Fruit fly (Drosophila melanogaster) whole organism, embryonic: ENCODE results near the gene stumps.

Experiments
- CG10959 ChIP-seq: fragments of 200-800 bp; sonication (Bioruptor generic); IDR thresholded peaks from 2 replicates; pipeline ENCODE4 v1.3.6; 2022; ENCODE audit warnings: missing biosample characterization, missing genetic modification characterization
- CG11093 ChIP-seq: fragments of 200-800 bp; sonication (Bioruptor generic); IDR thresholded peaks from 3 replicates; pipeline ENCODE4 v1.3.6; 2022; ENCODE audit warnings: missing biosample characterization, missing genetic modification characterization
- CG12744 ChIP-seq: fragments of 200-800 bp; sonication (Bioruptor generic); optimal IDR thresholded peaks from 2 replicates; lab custom pipeline; 2016; ENCODE audit warnings: missing biosample characterization, missing genetic modification characterization
- CG13296 ChIP-seq: fragments of 200-800 bp; sonication (Bioruptor generic); optimal IDR thresholded peaks from 3 replicates; lab custom pipeline; 2018; ENCODE audit warnings: missing biosample characterization, mild to moderate bottlenecking, missing genetic modification characterization
- CG14667 ChIP-seq: fragments of 200-800 bp; sonication (Bioruptor generic); IDR thresholded peaks from 2 replicates; pipeline ENCODE4 v1.3.6; 2022; ENCODE audit warnings: missing biosample characterization, missing genetic modification characterization
- CG15011 ChIP-seq: fragments of 200-800 bp; sonication (Bioruptor generic); optimal IDR thresholded peaks from 3 replicates; lab custom pipeline; 2018; ENCODE audit warnings: missing biosample characterization, mild to moderate bottlenecking, missing genetic modification characterization
- CG16815 ChIP-seq: fragments of 200-800 bp; sonication (Bioruptor generic); optimal IDR thresholded peaks from 3 replicates; lab custom pipeline; 2017; ENCODE audit warnings: missing biosample characterization, mild to moderate bottlenecking, missing genetic modification characterization
- CG16863 ChIP-seq: fragments of 200-800 bp; sonication (Bioruptor generic); optimal IDR thresholded peaks from 3 replicates; lab custom pipeline; 2016; ENCODE audit warnings: missing biosample characterization, missing genetic modification characterization
- CG1792 ChIP-seq: fragments of 200-800 bp; sonication (Bioruptor generic); optimal IDR thresholded peaks from 2 replicates; lab custom pipeline; 2016; ENCODE audit warnings: missing biosample characterization, missing genetic modification characterization
- CG2120 ChIP-seq: fragments of 200-800 bp; sonication (Bioruptor generic); optimal IDR thresholded peaks from 3 replicates; lab custom pipeline; 2016; ENCODE audit warnings: missing biosample characterization, missing genetic modification characterization
- CG2129 ChIP-seq: fragments of 200-800 bp; sonication (Bioruptor generic); IDR thresholded peaks from 2 replicates; pipeline ENCODE4 v1.3.6; 2022; ENCODE audit warnings: missing biosample characterization, missing genetic modification characterization; ENCODE audit not compliant: partially characterized antibody
- CG2712 ChIP-seq: fragments of 200-800 bp; optimal IDR thresholded peaks from 3 replicates; lab custom pipeline; 2019; ENCODE audit warnings: missing biosample characterization, mild to moderate bottlenecking, missing genetic modification characterization, moderate library complexity
- CG30403 ChIP-seq: fragments of 200-800 bp; sonication (Bioruptor generic); optimal IDR thresholded peaks from 3 replicates; lab custom pipeline; 2016; ENCODE audit warnings: missing biosample characterization, missing genetic modification characterization
- CG3163 ChIP-seq: fragments of 200-800 bp; sonication (Bioruptor generic); optimal IDR thresholded peaks from 3 replicates; lab custom pipeline; 2016; ENCODE audit warnings: missing biosample characterization, missing genetic modification characterization
- CG32532 ChIP-seq: fragments of 200-800 bp; sonication (Bioruptor generic); IDR thresholded peaks from 2 replicates; pipeline ENCODE4 v1.3.6; 2022; ENCODE audit warnings: missing biosample characterization, missing genetic modification characterization
- CG33557 ChIP-seq: fragments of 200-800 bp; sonication (Bioruptor generic); optimal IDR thresholded peaks from 2 replicates; lab custom pipeline; 2019; ENCODE audit warnings: missing biosample characterization, mild to moderate bottlenecking, missing genetic modification characterization, moderate library complexity
- CG3838 ChIP-seq: fragments of 200-800 bp; sonication (Bioruptor generic); optimal IDR thresholded peaks from 3 replicates; lab custom pipeline; 2016; ENCODE audit warnings: missing biosample characterization, missing genetic modification characterization
- CG4282 ChIP-seq: fragments of 200-800 bp; sonication (Bioruptor generic); optimal IDR thresholded peaks from 2 replicates; lab custom pipeline; 2016; ENCODE audit warnings: missing biosample characterization, missing genetic modification characterization
- CG4328 ChIP-seq: fragments of 200-800 bp; sonication (Bioruptor generic); optimal IDR thresholded peaks from 3 replicates; lab custom pipeline; 2017; ENCODE audit warnings: missing biosample characterization, missing genetic modification reagents, missing genetic modification characterization
- CG6765 ChIP-seq: fragments of 200-800 bp; sonication (Bioruptor generic); optimal IDR thresholded peaks from 3 replicates; lab custom pipeline; 2017; ENCODE audit warnings: missing biosample characterization, mild to moderate bottlenecking, missing genetic modification characterization
- CG7357 ChIP-seq: fragments of 200-800 bp; sonication (Bioruptor generic); IDR thresholded peaks from 3 replicates; pipeline ENCODE4 v1.3.6; 2022; ENCODE audit warnings: missing biosample characterization, missing genetic modification characterization
- CG8281 ChIP-seq: fragments of 200-800 bp; sonication (Bioruptor generic); optimal IDR thresholded peaks from 2 replicates; lab custom pipeline; 2018; ENCODE audit warnings: missing biosample characterization, mild to moderate bottlenecking, missing genetic modification characterization, moderate library complexity
- CG8924 ChIP-seq: fragments of 200-800 bp; optimal IDR thresholded peaks from 3 replicates; lab custom pipeline; 2019; ENCODE audit warnings: missing biosample characterization, mild to moderate bottlenecking, missing genetic modification characterization, moderate library complexity
- CG8944 ChIP-seq: fragments of 200-800 bp; sonication (Bioruptor generic); optimal IDR thresholded peaks from 3 replicates; lab custom pipeline; 2016; ENCODE audit warnings: missing biosample characterization, missing genetic modification characterization
- CG9727 ChIP-seq: fragments of 200-800 bp; sonication (Bioruptor generic); optimal IDR thresholded peaks from 3 replicates; lab custom pipeline; 2017; ENCODE audit warnings: missing biosample characterization, mild to moderate bottlenecking, missing genetic modification characterization
- Dbx ChIP-seq: fragments of 200-800 bp; sonication (Bioruptor generic); IDR thresholded peaks from 3 replicates; pipeline ENCODE4 v1.3.6; 2022; ENCODE audit warnings: missing biosample characterization, missing genetic modification characterization
- Dll ChIP-seq: fragments of 200-800 bp; sonication (Bioruptor generic); IDR thresholded peaks from 4 replicates; pipeline ENCODE4 v1.3.6; 2022; ENCODE audit warnings: missing biosample characterization, missing genetic modification characterization; ENCODE audit not compliant: partially characterized antibody
- Elba2 ChIP-seq: fragments of 200-800 bp; sonication (Bioruptor generic); optimal IDR thresholded peaks from 3 replicates; lab custom pipeline; 2016; ENCODE audit warnings: missing biosample characterization, missing genetic modification characterization
- Hey ChIP-seq: fragments of 200-800 bp; sonication (Bioruptor generic); optimal IDR thresholded peaks from 3 replicates; lab custom pipeline; 2018; ENCODE audit warnings: missing biosample characterization, mild to moderate bottlenecking, missing genetic modification characterization
- Jarid2 ChIP-seq: fragments of 200-800 bp; sonication (Bioruptor generic); optimal IDR thresholded peaks from 3 replicates; lab custom pipeline; 2017; ENCODE audit warnings: mild to moderate bottlenecking, missing biosample characterization, missing genetic modification reagents, missing genetic modification characterization
- Lhr ChIP-seq: fragments of 200-800 bp; sonication (Bioruptor generic); optimal IDR thresholded peaks from 3 replicates; lab custom pipeline; 2017; ENCODE audit warnings: mild to moderate bottlenecking, missing biosample characterization, missing genetic modification reagents, missing genetic modification characterization
- Mrtf ChIP-seq: fragments of 200-800 bp; sonication (Bioruptor generic); IDR thresholded peaks from 3 replicates; pipeline ENCODE4 v1.3.6; 2022; ENCODE audit warnings: missing biosample characterization, missing genetic modification characterization
- Sox100B ChIP-seq: fragments of 200-800 bp; sonication (Bioruptor generic); optimal IDR thresholded peaks from 3 replicates; lab custom pipeline; 2018; ENCODE audit warnings: missing biosample characterization, mild to moderate bottlenecking, missing genetic modification characterization
- ato ChIP-seq: fragments of 200-800 bp; sonication (Bioruptor generic); IDR thresholded peaks from 2 replicates; pipeline ENCODE4 v1.3.6; 2022; ENCODE audit warnings: missing biosample characterization, missing genetic modification characterization; ENCODE audit not compliant: partially characterized antibody
- disco-r ChIP-seq: fragments of 200-800 bp; sonication (Bioruptor generic); optimal IDR thresholded peaks from 2 replicates; lab custom pipeline; 2016; ENCODE audit warnings: missing biosample characterization, missing genetic modification characterization
- dpn ChIP-seq, 2 experiments: fragments of 200-800 bp; sonication (Bioruptor generic); optimal IDR thresholded peaks; 3 replicates each; lab custom pipeline; 2016; ENCODE audit warnings: missing biosample characterization in 2 of 2, missing genetic modification characterization in 2 of 2
- dysf ChIP-seq: fragments of 200-800 bp; sonication (Bioruptor generic); IDR thresholded peaks from 3 replicates; pipeline ENCODE4 v1.3.6; 2022; ENCODE audit warnings: missing biosample characterization, missing genetic modification characterization
- ftz-f1 ChIP-seq: fragments of 200-800 bp; sonication (Bioruptor generic); optimal IDR thresholded peaks from 2 replicates; lab custom pipeline; 2016; ENCODE audit warnings: missing biosample characterization, missing genetic modification characterization
- gt ChIP-seq: fragments of 200-800 bp; sonication (Bioruptor generic); IDR thresholded peaks from 2 replicates; pipeline ENCODE4 v1.3.6; 2022; ENCODE audit warnings: missing biosample characterization, missing genetic modification characterization
- klu ChIP-seq: fragments of 200-800 bp; sonication (Bioruptor generic); IDR thresholded peaks from 2 replicates; pipeline ENCODE4 v1.3.6; 2022; ENCODE audit warnings: missing biosample characterization, missing genetic modification characterization
- knrl ChIP-seq: fragments of 200-800 bp; sonication (Bioruptor generic); IDR thresholded peaks from 3 replicates; pipeline ENCODE4 v1.3.6; 2022; ENCODE audit warnings: missing biosample characterization, missing genetic modification characterization; ENCODE audit not compliant: partially characterized antibody
- onecut ChIP-seq: fragments of 200-800 bp; sonication (Bioruptor generic); IDR thresholded peaks from 2 replicates; pipeline ENCODE4 v1.3.6; 2022; ENCODE audit warnings: missing biosample characterization, missing genetic modification characterization
- phol ChIP-seq: fragments of 200-800 bp; sonication (Bioruptor generic); optimal IDR thresholded peaks from 3 replicates; lab custom pipeline; 2018; ENCODE audit warnings: missing biosample characterization, mild to moderate bottlenecking, missing genetic modification characterization, moderate library complexity
- psq ChIP-seq: fragments of 200-800 bp; sonication (Bioruptor generic); optimal IDR thresholded peaks from 2 replicates; lab custom pipeline; 2017; ENCODE audit warnings: missing biosample characterization, missing genetic modification characterization
- sens-2 ChIP-seq: fragments of 200-800 bp; sonication (Bioruptor generic); IDR thresholded peaks from 2 replicates; pipeline ENCODE4 v1.3.6; 2022; ENCODE audit warnings: missing biosample characterization, missing genetic modification characterization
- tgo ChIP-seq: fragments of 200-800 bp; sonication (Bioruptor generic); IDR thresholded peaks from 3 replicates; pipeline ENCODE4 v1.3.6; 2022; ENCODE audit warnings: missing biosample characterization, missing genetic modification characterization
- trem ChIP-seq: fragments of 200-800 bp; optimal IDR thresholded peaks from 3 replicates; lab custom pipeline; 2019; ENCODE audit warnings: missing biosample characterization, mild to moderate bottlenecking, missing genetic modification characterization, moderate library complexity
- vvl ChIP-seq: fragments of 200-800 bp; sonication (Bioruptor generic); IDR thresholded peaks from 2 replicates; pipeline ENCODE4 v1.3.6; 2022; ENCODE audit warnings: missing biosample characterization, missing genetic modification characterization
- zf30C ChIP-seq: fragments of 200-800 bp; sonication (Bioruptor generic); optimal IDR thresholded peaks from 3 replicates; lab custom pipeline; 2018; ENCODE audit warnings: missing biosample characterization, mild to moderate bottlenecking, missing genetic modification characterization

The stumps gene

DNA sequence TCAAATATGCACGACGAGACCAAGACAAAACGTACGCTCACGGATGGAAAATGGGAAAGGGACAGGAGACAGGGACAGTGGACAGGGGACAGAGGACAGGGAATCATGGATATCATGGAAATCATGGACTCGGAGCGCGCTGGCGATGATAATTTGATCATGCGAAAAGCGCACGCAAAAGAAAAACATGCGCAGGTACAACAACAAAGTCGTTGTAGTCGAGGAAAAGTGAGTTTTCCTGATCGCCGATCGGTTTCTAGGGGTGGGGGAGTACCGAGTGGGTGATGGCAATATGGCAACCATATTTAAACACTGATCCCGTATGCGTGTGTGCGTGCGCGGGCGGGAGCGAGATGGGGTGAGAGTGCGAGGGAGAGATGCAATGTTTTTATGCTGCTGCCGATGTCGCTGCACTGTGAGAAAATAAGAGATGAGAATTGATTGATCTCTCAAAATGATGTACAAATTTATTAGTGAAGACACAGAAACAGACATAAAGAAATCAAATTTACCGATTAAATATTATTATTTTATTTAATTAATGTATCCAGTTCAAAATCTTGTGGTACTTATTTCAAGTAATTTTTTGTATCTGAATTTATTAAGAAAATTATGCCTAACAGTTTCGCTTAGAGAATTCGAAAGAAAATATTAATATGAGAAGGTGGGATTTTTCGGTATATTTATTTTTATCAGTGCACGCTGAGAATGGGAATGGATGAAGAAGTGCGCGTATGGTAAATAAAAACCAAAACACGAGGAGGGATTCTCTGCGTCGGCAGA lies 13.9 kb downstream of the stumps start (continued):
- TF ChIP-seq vvl (peak; percentile 73), CG2129 (GFP tag; lab: Robert Waterston, UW) (no peak), dysf (peak; percentile 66; the same call in 2 of the 3 replicates), disco-r (GFP tag; lab: Kevin White, UChicago) (no peak), Lhr (GFP tag; lab: Kevin White, UChicago) (peak; percentile 75), CG9727 (GFP tag; lab: Kevin White, UChicago) (peak; percentile 97), Dll (GFP tag; lab: Robert Waterston, UW) (no peak), CG30403 (GFP tag; lab: Kevin White, UChicago) (peak; percentile 89), CG8944 (GFP tag; lab: Kevin White, UChicago) (no peak), CG8281 (peak; percentile 44), onecut (GFP tag; lab: Robert Waterston, UW) (peak; percentile 65), knrl (GFP tag; lab: Robert Waterston, UW) (no peak), CG16863 (GFP tag; lab: Kevin White, UChicago) (peak; percentile 15), trem (tag; lab: Kevin White, UChicago) (peak; percentile 94), sens-2 (GFP tag; lab: Robert Waterston, UW) (peak; percentile 61), CG14667 (GFP tag; lab: Robert Waterston, UW) (peak; percentile 64), CG11093 (GFP tag; lab: Robert Waterston, UW) (peak; percentile 67; the same call in 2 of the 3 replicates), CG2120 (GFP tag; lab: Kevin White, UChicago) (no peak), Dbx (no peak), CG4328 (peak; percentile 69), CG2712 (tag; lab: Kevin White, UChicago) (peak; percentile 98), CG15011 (GFP tag; lab: Kevin White, UChicago) (peak; percentile 48), CG33557 (GFP tag; lab: Kevin White, UChicago) (peak; percentile 98), psq (GFP tag; lab: Kevin White, UChicago) (peak; percentile 76), CG4282 (GFP tag; lab: Kevin White, UChicago) (no peak), CG12744 (GFP tag; lab: Kevin White, UChicago) (no peak), CG16815 (peak; percentile 93), klu (0 out of 2 replicates have a peak, but pooled peaks have one; percentile 24), Jarid2 (GFP tag; lab: Kevin White, UChicago) (peak; percentile 47), Mrtf (GFP tag; lab: Robert Waterston, UW) (peak; percentile 41; the same call in 2 of the 3 replicates), ftz-f1 (GFP tag; lab: Kevin White, UChicago) (no peak), CG32532 (GFP tag; lab: Robert Waterston, UW) (no peak), CG6765 (GFP tag; lab: Kevin White, UChicago) (no peak), Elba2 (GFP tag; lab: Kevin White, UChicago) (peak; percentile 64), CG3838 (GFP tag; lab: Kevin White, UChicago) (no peak), Hey (tag; lab: Kevin White, UChicago) (no peak), tgo (GFP tag; lab: Robert Waterston, UW) (peak; percentile 71), CG13296 (peak; percentile 16), zf30C (peak; percentile 97), CG8924 (tag; lab: Kevin White, UChicago) (peak; percentile 95), CG7357 (GFP tag; lab: Robert Waterston, UW) (peak; percentile 67; the same call in 1 of the 3 replicates), ato (GFP tag; lab: Robert Waterston, UW) (no peak), CG1792 (GFP tag; lab: Kevin White, UChicago) (no peak), Sox100B (peak; percentile 94), phol (tag; lab: Kevin White, UChicago) (peak; percentile 93), gt (GFP tag; lab: Robert Waterston, UW) (peak; percentile 69), CG10959 (GFP tag; lab: Robert Waterston, UW) (peak; percentile 86), dpn (GFP tag; optimal IDR thresholded peaks at IDR 0.05; lab: Kevin White, UChicago) (peak in 1 of 2 experiments; percentile 81), CG3163 (no peak)
